Fruit fly (Drosophila melanogaster) whole organism, wandering third instar larva: ENCODE data around the gene CG7156.

Source experiments
- Abd-B ChIP-seq: fragments of >200 bp; optimal IDR thresholded peaks from 2 replicates; lab custom pipeline; 2017; ENCODE audit warnings: missing biosample characterization, missing genetic modification characterization
- Dfd ChIP-seq: fragments of >200 bp; optimal IDR thresholded peaks from 2 replicates; lab custom pipeline; 2017; ENCODE audit warnings: missing biosample characterization, missing genetic modification characterization
- GATAd ChIP-seq: sonication (Bioruptor generic); optimal IDR thresholded peaks from 2 replicates; lab custom pipeline; 2016; ENCODE audit warnings: missing biosample characterization, missing genetic modification characterization
- Hr78 ChIP-seq: fragments of >200 bp; optimal IDR thresholded peaks from 2 replicates; lab custom pipeline; 2017; ENCODE audit warnings: missing biosample characterization, missing genetic modification characterization
- N ChIP-seq: fragments of >200 bp; optimal IDR thresholded peaks from 2 replicates; lab custom pipeline; 2018; ENCODE audit warnings: missing biosample characterization, missing external identifiers, missing genetic modification characterization
- OdsH ChIP-seq: fragments of 200-800 bp; sonication (Bioruptor generic); optimal IDR thresholded peaks from 2 replicates; lab custom pipeline; 2016; ENCODE audit warnings: missing biosample characterization, mild to moderate bottlenecking, missing genetic modification characterization
- Vsx2 ChIP-seq: fragments of 200-300, 225-300 bp; sonication (Bioruptor generic); optimal IDR thresholded peaks from 2 replicates; lab custom pipeline; 2018; ENCODE audit warnings: missing biosample characterization, missing genetic modification characterization; ENCODE audit not compliant: partially characterized antibody
- fru ChIP-seq: fragments of 200-800 bp; sonication (Bioruptor generic); optimal IDR thresholded peaks from 3 replicates; lab custom pipeline; 2016; ENCODE audit warnings: missing biosample characterization, mild to moderate bottlenecking, missing genetic modification characterization
- h ChIP-seq: fragments of 200-800 bp; sonication (Bioruptor generic); optimal IDR thresholded peaks from 3 replicates; lab custom pipeline; 2016; ENCODE audit warnings: missing biosample characterization, mild to moderate bottlenecking, missing genetic modification characterization
- jim ChIP-seq: fragments of 175-275, 200-325 bp; sonication (Bioruptor generic); optimal IDR thresholded peaks from 2 replicates; lab custom pipeline; 2016; ENCODE audit warnings: missing biosample characterization, mild to moderate bottlenecking, missing genetic modification characterization
- lola ChIP-seq: fragments of >200 bp; optimal IDR thresholded peaks from 2 replicates; lab custom pipeline; 2017; ENCODE audit warnings: missing biosample characterization, missing genetic modification characterization
- pan ChIP-seq: fragments of >200 bp; optimal IDR thresholded peaks from 2 replicates; lab custom pipeline; 2017
- psq ChIP-seq: fragments of 200-800 bp; sonication (Bioruptor generic); optimal IDR thresholded peaks from 3 replicates; lab custom pipeline; 2017; ENCODE audit warnings: missing biosample characterization, mild to moderate bottlenecking, missing genetic modification characterization, moderate library complexity

DNA sequence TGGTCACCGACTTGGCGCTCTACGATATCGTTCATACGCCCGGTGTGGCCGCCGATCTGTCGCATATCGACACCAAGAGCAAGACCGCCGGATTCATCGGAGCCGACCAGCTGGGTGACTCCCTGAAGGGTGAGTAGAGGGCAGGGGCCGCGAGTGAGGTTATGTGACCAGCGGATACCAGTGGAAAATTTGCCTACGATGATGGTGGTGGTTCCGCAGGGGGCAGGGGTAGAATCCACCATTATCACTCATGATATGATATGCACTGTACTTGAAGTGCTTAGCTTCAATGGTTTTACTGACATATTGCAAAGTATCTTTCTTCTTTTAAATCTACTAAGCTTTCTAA lies 15.2 kb downstream of the CG7156 start:
- TF ChIP-seq Abd-B (GFP tag; lab: Kevin White, UChicago) (no peak), Hr78 (GFP tag; lab: Kevin White, UChicago) (no peak), lola (GFP tag; lab: Kevin White, UChicago) (no peak), GATAd (GFP tag; lab: Kevin White, UChicago) (no peak), Vsx2 (GFP tag; lab: Kevin White, UChicago) (no peak), h (GFP tag; lab: Kevin White, UChicago) (no peak), pan (lab: Kevin White, UChicago) (no peak), Dfd (no peak), psq (GFP tag; lab: Kevin White, UChicago) (no peak), jim (GFP tag; lab: Kevin White, UChicago) (no peak), N (GFP tag; lab: Kevin White, UChicago) (no peak), OdsH (no peak), fru (GFP tag; lab: Kevin White, UChicago) (no peak)
